Worm (Caenorhabditis elegans) whole organism, L3 larva: ENCODE results near the gene str-176.

Experiments
- R02D3.7 ChIP-seq: fragments of 150-350 bp; optimal IDR thresholded peaks from 2 replicates; lab custom pipeline; 2014; ENCODE audit warnings: missing biosample characterization, missing genetic modification characterization
- ZK546.5 ChIP-seq: sonication (generic microtip); optimal IDR thresholded peaks from 2 replicates; lab custom pipeline; 2017; ENCODE audit warnings: missing biosample characterization, missing genetic modification characterization
- aly-2 ChIP-seq: fragments of 150-350 bp; optimal IDR thresholded peaks from 2 replicates; lab custom pipeline; 2014; ENCODE audit warnings: missing biosample characterization, missing genetic modification characterization
- ama-1 ChIP-seq: fragments of 150-350 bp; optimal IDR thresholded peaks from 2 replicates; lab custom pipeline; 2018
- ceh-16 ChIP-seq: sonication (generic microtip); optimal IDR thresholded peaks from 2 replicates; lab custom pipeline; 2017; ENCODE audit warnings: missing biosample characterization, missing genetic modification characterization
- ceh-28 ChIP-seq: fragments of 150-350 bp; optimal IDR thresholded peaks from 2 replicates; lab custom pipeline; 2014; ENCODE audit warnings: missing biosample characterization, missing genetic modification reagents, missing genetic modification characterization
- ceh-82 ChIP-seq: fragments of 150-350 bp; optimal IDR thresholded peaks from 2 replicates; lab custom pipeline; 2014; ENCODE audit warnings: missing biosample characterization, missing genetic modification characterization
- egl-27 ChIP-seq: sonication (generic microtip); optimal IDR thresholded peaks from 4 replicates; lab custom pipeline; 2017; ENCODE audit warnings: missing biosample characterization, missing genetic modification reagents, missing genetic modification characterization
- egl-5 ChIP-seq: fragments of 150-350 bp; optimal IDR thresholded peaks from 2 replicates; lab custom pipeline; 2017; ENCODE audit warnings: missing biosample characterization, missing genetic modification reagents, missing genetic modification characterization, inconsistent platforms
- elt-2 ChIP-seq: sonication (generic microtip); optimal IDR thresholded peaks from 2 replicates; lab custom pipeline; 2016; ENCODE audit warnings: missing genetic modification reagents, mild to moderate bottlenecking, missing genetic modification characterization, missing compliant biosample characterization
- elt-3 ChIP-seq, 3 experiments: fragments of 150-350 bp in 1 of 3; sonication (generic microtip) in 2 of 3; optimal IDR thresholded peaks; 2 replicates in 2 of 3; 4 replicates in 1 of 3; lab custom pipeline; 2014 to 2017; ENCODE audit warnings: missing biosample characterization in 3 of 3, missing genetic modification characterization in 3 of 3
- eor-1 ChIP-seq, 2 experiments: fragments of 150-350 bp; optimal IDR thresholded peaks; 2 replicates each; lab custom pipeline; 2014 to 2018; ENCODE audit warnings: missing biosample characterization in 2 of 2, missing genetic modification characterization in 2 of 2
- fkh-2 ChIP-seq: fragments of 150-350 bp; optimal IDR thresholded peaks from 2 replicates; lab custom pipeline; 2014; ENCODE audit warnings: missing biosample characterization, missing genetic modification reagents, missing genetic modification characterization
- hmg-11 ChIP-seq: sonication (generic microtip); optimal IDR thresholded peaks from 2 replicates; lab custom pipeline; 2016; ENCODE audit warnings: missing genetic modification characterization, missing compliant biosample characterization
- jun-1 ChIP-seq: fragments of 150-350 bp; optimal IDR thresholded peaks from 2 replicates; lab custom pipeline; 2014; ENCODE audit warnings: missing biosample characterization, missing genetic modification reagents, missing genetic modification characterization
- lin-15B ChIP-seq: fragments of 150-350 bp; optimal IDR thresholded peaks from 2 replicates; lab custom pipeline; 2014; ENCODE audit warnings: missing biosample characterization, missing genetic modification characterization
- lin-39 ChIP-seq: fragments of 150-350 bp; optimal IDR thresholded peaks from 2 replicates; lab custom pipeline; 2018; ENCODE audit warnings: missing biosample characterization, missing genetic modification reagents, missing genetic modification characterization
- lsy-12 ChIP-seq: sonication (generic microtip); optimal IDR thresholded peaks from 2 replicates; lab custom pipeline; 2016; ENCODE audit warnings: mild to moderate bottlenecking, missing genetic modification characterization, missing compliant biosample characterization
- mdl-1 ChIP-seq: fragments of 150-350 bp; optimal IDR thresholded peaks from 2 replicates; lab custom pipeline; 2014; ENCODE audit warnings: missing biosample characterization, missing genetic modification characterization
- mml-1 ChIP-seq: fragments of 150-350 bp; sonication (generic microtip); optimal IDR thresholded peaks from 3 replicates; lab custom pipeline; 2014; ENCODE audit warnings: missing biosample characterization, missing genetic modification characterization
- nfya-1 ChIP-seq: sonication (generic microtip); optimal IDR thresholded peaks from 2 replicates; lab custom pipeline; 2017; ENCODE audit warnings: missing genetic modification characterization, mild to moderate bottlenecking, missing compliant biosample characterization, antibody characterized with exemption, moderate library complexity; ENCODE audit not compliant: insufficient read depth
- nhr-12 ChIP-seq: fragments of 150-350 bp; optimal IDR thresholded peaks from 2 replicates; lab custom pipeline; 2014; ENCODE audit warnings: missing biosample characterization, missing genetic modification characterization
- nhr-23 ChIP-seq: fragments of 150-350 bp; optimal IDR thresholded peaks from 2 replicates; lab custom pipeline; 2014; ENCODE audit warnings: missing biosample characterization, missing genetic modification reagents, missing genetic modification characterization
- nhr-237 ChIP-seq: fragments of 150-350 bp; optimal IDR thresholded peaks from 2 replicates; lab custom pipeline; 2014; ENCODE audit warnings: missing biosample characterization, missing genetic modification characterization
- nhr-25 ChIP-seq: sonication (generic microtip); optimal IDR thresholded peaks from 2 replicates; lab custom pipeline; 2017; ENCODE audit warnings: missing biosample characterization, missing genetic modification characterization
- nhr-28 ChIP-seq: fragments of 150-350 bp; optimal IDR thresholded peaks from 2 replicates; lab custom pipeline; 2014; ENCODE audit warnings: missing biosample characterization, missing genetic modification characterization
- nhr-43 ChIP-seq: sonication (generic microtip); optimal IDR thresholded peaks from 2 replicates; lab custom pipeline; 2016; ENCODE audit warnings: mild to moderate bottlenecking, missing genetic modification characterization, missing compliant biosample characterization; ENCODE audit not compliant: poor library complexity, severe bottlenecking
- nhr-67 ChIP-seq: fragments of 150-350 bp; optimal IDR thresholded peaks from 2 replicates; lab custom pipeline; 2014; ENCODE audit warnings: missing biosample characterization, missing genetic modification characterization
- nhr-76 ChIP-seq: fragments of 150-350 bp; sonication (generic microtip); optimal IDR thresholded peaks from 5 replicates; lab custom pipeline; 2014; ENCODE audit warnings: missing biosample characterization, missing genetic modification characterization
- pha-4 ChIP-seq: fragments of 150-350 bp; optimal IDR thresholded peaks from 2 replicates; lab custom pipeline; 2014; ENCODE audit warnings: missing biosample characterization, missing genetic modification reagents, missing genetic modification characterization
- pqm-1 ChIP-seq: fragments of 150-350 bp; optimal IDR thresholded peaks from 2 replicates; lab custom pipeline; 2017; ENCODE audit warnings: missing biosample characterization, missing genetic modification characterization, inconsistent platforms
- skn-1 ChIP-seq: fragments of 150-350 bp; optimal IDR thresholded peaks from 2 replicates; lab custom pipeline; 2014; ENCODE audit warnings: missing biosample characterization, missing genetic modification characterization
- snpc-4 ChIP-seq: fragments of 150-350 bp; optimal IDR thresholded peaks from 2 replicates; lab custom pipeline; 2014; ENCODE audit warnings: missing biosample characterization, missing genetic modification characterization
- tbx-2 ChIP-seq: sonication (generic microtip); optimal IDR thresholded peaks from 2 replicates; lab custom pipeline; 2016; ENCODE audit warnings: mild to moderate bottlenecking, missing genetic modification characterization, missing compliant biosample characterization
- unc-39 ChIP-seq: sonication (generic microtip); optimal IDR thresholded peaks from 4 replicates; lab custom pipeline; 2017; ENCODE audit warnings: missing biosample characterization, missing genetic modification characterization
- unc-62 ChIP-seq: fragments of 150-350 bp; sonication (generic microtip); optimal IDR thresholded peaks from 4 replicates; lab custom pipeline; 2014; ENCODE audit warnings: missing biosample characterization, missing genetic modification reagents, missing genetic modification characterization
- zag-1 ChIP-seq: fragments of 150-350 bp; optimal IDR thresholded peaks from 2 replicates; lab custom pipeline; 2014; ENCODE audit warnings: missing biosample characterization, missing genetic modification characterization
- ztf-11 ChIP-seq: fragments of 150-350 bp; optimal IDR thresholded peaks from 2 replicates; lab custom pipeline; 2014; ENCODE audit warnings: missing biosample characterization, missing genetic modification characterization

Gene str-176

ce11 chrIV:8481308-8481707, 17.7 kb upstream of the str-176 start, which contains the start of gene spp-8:
Gene spp-8 (plus strand): TSS chrIV:8481664.
- peak; percentile 64 for TF ChIP-seq jun-1
- TF ChIP-seq pha-4 (tag; lab: Kevin White, UChicago): peak; percentile 65
- TF ChIP-seq nhr-43 (tag; lab: Kevin White, UChicago): no peak
- no peak for TF ChIP-seq ama-1
- TF ChIP-seq pqm-1 (tag; lab: Kevin White, UChicago): peak; percentile 97
- peak; percentile 97 for TF ChIP-seq elt-2
- TF ChIP-seq, all 47 proteins: peak for 4

- TF ChIP-seq ztf-11 (tag; lab: Kevin White, UChicago) (no peak), nhr-28 (tag; lab: Kevin White, UChicago) (no peak), unc-62 (no peak), eor-1 (tag; optimal IDR thresholded peaks at IDR 0.05; lab: Kevin White, UChicago) (no peak), nhr-25 (no peak), R02D3.7 (tag; lab: Kevin White, UChicago) (no peak), pha-4 (tag; lab: Kevin White, UChicago) (no peak), ceh-82 (no peak), mml-1 (no peak), lin-15B (tag; lab: Kevin White, UChicago) (no peak), ama-1 (no peak), ceh-28 (tag; lab: Kevin White, UChicago) (no peak), tbx-2 (tag; lab: Kevin White, UChicago) (no peak), nfya-1 (tag; lab: Kevin White, UChicago) (no peak), nhr-43 (tag; lab: Kevin White, UChicago) (no peak), aly-2 (tag; lab: Kevin White, UChicago) (no peak), egl-5 (tag; lab: Kevin White, UChicago) (no peak)
Measured at ce11 chrIV:8479346-8479745, 15.7 kb upstream of the str-176 start, which contains the start of gene hlh-12. Gene hlh-12 (minus strand): TSS chrIV:8479446.

ce11 chrIV:8478516-8478915, 14.9 kb upstream of the str-176 start:
- no peak for TF ChIP-seq nhr-237
- TF ChIP-seq skn-1 (tag; lab: Kevin White, UChicago): no peak
- no peak for TF ChIP-seq unc-39
- no peak for TF ChIP-seq nhr-67 (tag; lab: Kevin White, UChicago)
- TF ChIP-seq nhr-12 (tag; lab: Kevin White, UChicago): no peak
- TF ChIP-seq pqm-1 (tag; lab: Kevin White, UChicago): no peak
- no peak for TF ChIP-seq zag-1 (tag; lab: Kevin White, UChicago)
- TF ChIP-seq nhr-25: no peak
- no peak for TF ChIP-seq nhr-28 (tag; lab: Kevin White, UChicago)
- TF ChIP-seq hmg-11: no peak
- TF ChIP-seq ZK546.5 (tag; lab: Kevin White, UChicago): no peak
- no peak for TF ChIP-seq ztf-11 (tag; lab: Kevin White, UChicago)
- no peak for TF ChIP-seq ama-1
- TF ChIP-seq, all 47 proteins: peak for 0

ce11 chrIV:8476880-8477279, 13.3 kb upstream of the str-176 start, which contains the start of gene spp-10:
Gene spp-10 (plus strand): TSS chrIV:8477180.
- TF ChIP-seq pha-4 (tag; lab: Kevin White, UChicago) (no peak), nhr-76 (tag; lab: Kevin White, UChicago) (no peak), egl-27 (tag; lab: Kevin White, UChicago) (no peak), aly-2 (tag; lab: Kevin White, UChicago) (no peak), ama-1 (no peak), ceh-28 (tag; lab: Kevin White, UChicago) (no peak), snpc-4 (no peak), lsy-12 (tag; lab: Kevin White, UChicago) (no peak), nhr-23 (tag; lab: Kevin White, UChicago) (no peak), lin-39 (tag; lab: Kevin White, UChicago) (no peak), ceh-16 (no peak), mdl-1 (no peak), skn-1 (tag; lab: Kevin White, UChicago) (no peak), fkh-2 (tag; lab: Kevin White, UChicago) (no peak), elt-3 (tag; optimal IDR thresholded peaks at IDR 0.05; lab: Kevin White, UChicago) (no peak), mml-1 (no peak)
